Worm (Caenorhabditis elegans) whole organism, L4 larva: Measurements from ENCODE around the gene dsb-3.

Experiments used
- F10B5.3 ChIP-seq: sonication (generic microtip); optimal IDR thresholded peaks from 2 replicates; lab custom pipeline; 2016; ENCODE audit warnings: mild to moderate bottlenecking, missing genetic modification characterization, missing compliant biosample characterization
- F44E2.7 ChIP-seq: fragments of 200-800 bp; sonication (Bioruptor generic); IDR thresholded peaks from 2 replicates; pipeline ENCODE4 v2.1.2; 2022; ENCODE audit warnings: missing genetic modification characterization, missing compliant biosample characterization
- F49E8.2 ChIP-seq: sonication (generic microtip); optimal IDR thresholded peaks from 2 replicates; lab custom pipeline; 2016; ENCODE audit warnings: missing compliant biosample characterization, mild to moderate bottlenecking, missing genetic modification characterization, borderline replicate concordance
- T20F7.1 ChIP-seq: fragments of 200-800 bp; sonication (Bioruptor generic); optimal IDR thresholded peaks from 2 replicates; lab custom pipeline; 2018; ENCODE audit warnings: mild to moderate bottlenecking, missing genetic modification characterization, missing compliant biosample characterization
- Y5F2A.4 ChIP-seq: fragments of 200-800 bp; sonication (Bioruptor generic); optimal IDR thresholded peaks from 2 replicates; lab custom pipeline; 2018; ENCODE audit warnings: mild to moderate bottlenecking, missing genetic modification characterization, missing compliant biosample characterization
- aha-1 ChIP-seq: fragments of 150-350 bp; peaks from one replicate; lab custom pipeline; 2014; ENCODE audit warnings: missing biosample characterization, missing genetic modification characterization
- aly-2 ChIP-seq: sonication (generic microtip); optimal IDR thresholded peaks from 2 replicates; lab custom pipeline; 2018; ENCODE audit warnings: missing biosample characterization, missing genetic modification characterization
- arid-1 ChIP-seq: fragments of 200-800 bp; sonication (Bioruptor generic); conservative IDR thresholded peaks from 2 replicates; pipeline ENCODE4 v1.3.6; 2022; ENCODE audit warnings: missing genetic modification reagents, missing genetic modification characterization, missing compliant biosample characterization
- attf-4 ChIP-seq: sonication (generic microtip); optimal IDR thresholded peaks from 3 replicates; lab custom pipeline; 2017; ENCODE audit warnings: missing biosample characterization, missing genetic modification characterization
- ceh-28 ChIP-seq: fragments of 150-350 bp; optimal IDR thresholded peaks from 2 replicates; lab custom pipeline; 2014; ENCODE audit warnings: missing biosample characterization, missing genetic modification reagents, missing genetic modification characterization
- ceh-44 ChIP-seq: fragments of 200-800 bp; sonication (Bioruptor generic); IDR thresholded peaks from 2 replicates; pipeline ENCODE4 v1.3.6; 2022; ENCODE audit warnings: missing genetic modification reagents, missing genetic modification characterization, missing compliant biosample characterization
- ceh-62 ChIP-seq: sonication (generic microtip); optimal IDR thresholded peaks from 2 replicates; lab custom pipeline; 2017; ENCODE audit warnings: missing biosample characterization, missing genetic modification characterization
- daf-8 ChIP-seq: fragments of 200-800 bp; sonication (Bioruptor generic); IDR thresholded peaks from 2 replicates; pipeline ENCODE4 v1.3.6; 2022; ENCODE audit warnings: missing genetic modification characterization, missing compliant biosample characterization
- dmd-6 ChIP-seq: fragments of 200-800 bp; sonication (Bioruptor generic); IDR thresholded peaks from 2 replicates; pipeline ENCODE4 v1.3.6; 2022; ENCODE audit warnings: missing genetic modification reagents, missing genetic modification characterization, missing compliant biosample characterization
- dmd-9 ChIP-seq: fragments of 200-800 bp; sonication (Bioruptor generic); IDR thresholded peaks from 2 replicates; pipeline ENCODE4 v1.3.6; 2022; ENCODE audit warnings: missing genetic modification reagents, missing genetic modification characterization, missing compliant biosample characterization
- dpl-1 ChIP-seq: fragments of 150-350 bp; optimal IDR thresholded peaks from 2 replicates; lab custom pipeline; 2014; ENCODE audit warnings: missing biosample characterization, missing genetic modification reagents, missing genetic modification characterization
- dve-1 ChIP-seq: sonication (generic microtip); optimal IDR thresholded peaks from 2 replicates; lab custom pipeline; 2017; ENCODE audit warnings: antibody characterized with exemption, mild to moderate bottlenecking, missing genetic modification characterization, missing compliant biosample characterization; ENCODE audit not compliant: insufficient read depth
- fos-1 ChIP-seq: fragments of 150-350 bp; optimal IDR thresholded peaks from 2 replicates; lab custom pipeline; 2014; ENCODE audit warnings: missing biosample characterization, missing genetic modification characterization
- lim-7 ChIP-seq: fragments of 200-800 bp; sonication (Bioruptor generic); IDR thresholded peaks from 2 replicates; pipeline ENCODE4 v1.3.6; 2022; ENCODE audit warnings: missing genetic modification characterization, missing compliant biosample characterization
- lin-38 ChIP-seq: fragments of 200-800 bp; sonication (Bioruptor generic); IDR thresholded peaks from 2 replicates; pipeline ENCODE4 v1.3.6; 2022; ENCODE audit warnings: missing genetic modification reagents, missing genetic modification characterization, missing compliant biosample characterization
- lir-3 ChIP-seq: sonication (generic microtip); optimal IDR thresholded peaks from 2 replicates; lab custom pipeline; 2016; ENCODE audit warnings: mild to moderate bottlenecking, missing genetic modification characterization, missing compliant biosample characterization
- lsy-2 ChIP-seq, 2 experiments: fragments of 150-350 bp in 1 of 2; sonication (generic microtip) in 1 of 2; optimal IDR thresholded peaks; 2 replicates each; lab custom pipeline; 2014 to 2017; ENCODE audit warnings: missing biosample characterization in 2 of 2, missing genetic modification characterization in 2 of 2
- madf-9 ChIP-seq: fragments of 200-800 bp; sonication (Bioruptor generic); conservative IDR thresholded peaks from 2 replicates; pipeline ENCODE4 v1.3.6; 2022; ENCODE audit warnings: missing genetic modification reagents, missing genetic modification characterization, missing compliant biosample characterization
- mes-2 ChIP-seq: sonication (generic microtip); optimal IDR thresholded peaks from 2 replicates; lab custom pipeline; 2016; ENCODE audit warnings: missing genotype, mild to moderate bottlenecking, missing genetic modification characterization, missing compliant biosample characterization; ENCODE audit not compliant: poor library complexity, severe bottlenecking
- mxl-2 ChIP-seq: fragments of 200-800 bp; sonication (Bioruptor generic); conservative IDR thresholded peaks from 2 replicates; pipeline ENCODE4 v1.3.6; 2022; ENCODE audit warnings: missing genetic modification reagents, missing genetic modification characterization, missing compliant biosample characterization
- nhr-10 ChIP-seq: fragments of 150-350 bp; optimal IDR thresholded peaks from 2 replicates; lab custom pipeline; 2014; ENCODE audit warnings: missing biosample characterization, missing genetic modification characterization
- nhr-11 ChIP-seq: fragments of 150-350 bp; optimal IDR thresholded peaks from 2 replicates; lab custom pipeline; 2014; ENCODE audit warnings: missing biosample characterization, missing genetic modification characterization
- nhr-28 ChIP-seq: fragments of 150-350 bp; optimal IDR thresholded peaks from 2 replicates; lab custom pipeline; 2014; ENCODE audit warnings: missing biosample characterization, missing genetic modification characterization
- nhr-42 ChIP-seq: fragments of 200-800 bp; sonication (Bioruptor generic); IDR thresholded peaks from 2 replicates; pipeline ENCODE4 v1.3.6; 2022; ENCODE audit warnings: missing genetic modification characterization, missing compliant biosample characterization
- nhr-6 ChIP-seq: fragments of 150-350 bp; optimal IDR thresholded peaks from 2 replicates; lab custom pipeline; 2014; ENCODE audit warnings: missing biosample characterization, missing genetic modification characterization
- nhr-76 ChIP-seq: fragments of 150-350 bp; optimal IDR thresholded peaks from 2 replicates; lab custom pipeline; 2014; ENCODE audit warnings: missing biosample characterization, missing genetic modification characterization
- nhr-77 ChIP-seq: fragments of 150-350 bp; optimal IDR thresholded peaks from 2 replicates; lab custom pipeline; 2014; ENCODE audit warnings: missing biosample characterization, missing genetic modification characterization
- php-3 ChIP-seq: fragments of 200-800 bp; sonication (Bioruptor generic); IDR thresholded peaks from 2 replicates; pipeline ENCODE4 v1.3.6; 2022; ENCODE audit warnings: missing genetic modification reagents, missing genetic modification characterization, missing compliant biosample characterization
- pqm-1 ChIP-seq: sonication (generic microtip); optimal IDR thresholded peaks from 2 replicates; lab custom pipeline; 2017; ENCODE audit warnings: missing biosample characterization, missing genetic modification characterization
- saeg-2 ChIP-seq: fragments of 200-800 bp; sonication (Bioruptor generic); IDR thresholded peaks from 2 replicates; pipeline ENCODE4 v1.3.6; 2022; ENCODE audit warnings: missing genetic modification reagents, missing genetic modification characterization, missing compliant biosample characterization
- snpc-1.2 ChIP-seq: fragments of 200-800 bp; sonication (Bioruptor generic); IDR thresholded peaks from 2 replicates; pipeline ENCODE4 v1.3.6; 2022; ENCODE audit warnings: missing genetic modification reagents, missing genetic modification characterization, missing compliant biosample characterization
- snpc-4 ChIP-seq: fragments of 150-350 bp; optimal IDR thresholded peaks from 2 replicates; lab custom pipeline; 2014; ENCODE audit warnings: missing biosample characterization, missing genetic modification characterization
- spr-1 ChIP-seq: sonication (generic microtip); optimal IDR thresholded peaks from 2 replicates; lab custom pipeline; 2016; ENCODE audit warnings: mild to moderate bottlenecking, missing genetic modification characterization, missing compliant biosample characterization
- unc-62 ChIP-seq, 3 experiments: fragments of 150-350 bp in 1 of 3; sonication (generic microtip); optimal IDR thresholded peaks in 2 of 3; peaks in 1 of 3; 1 replicate in 1 of 3; 2 replicates in 2 of 3; lab custom pipeline; 2014 to 2017; ENCODE audit warnings: missing biosample characterization in 3 of 3, missing genetic modification characterization in 3 of 3, missing genetic modification reagents in 3 of 3, missing genotype in 1 of 3
- vab-7 ChIP-seq: fragments of 200-800 bp; sonication (Bioruptor generic); IDR thresholded peaks from 2 replicates; pipeline ENCODE4 v1.3.6; 2022; ENCODE audit warnings: missing genetic modification reagents, missing genetic modification characterization, missing compliant biosample characterization
- zag-1 ChIP-seq: fragments of 150-350 bp; optimal IDR thresholded peaks from 2 replicates; lab custom pipeline; 2014; ENCODE audit warnings: missing biosample characterization, missing genetic modification characterization
- zfp-3 ChIP-seq: fragments of 200-800 bp; sonication (Bioruptor generic); conservative IDR thresholded peaks from 2 replicates; pipeline ENCODE4 v1.3.6; 2022; ENCODE audit warnings: missing genetic modification reagents, missing genetic modification characterization, missing compliant biosample characterization
- ztf-11 ChIP-seq: fragments of 150-350 bp; optimal IDR thresholded peaks from 2 replicates; lab custom pipeline; 2014; ENCODE audit warnings: missing biosample characterization, missing genetic modification characterization

dsb-3 gene

DNA sequence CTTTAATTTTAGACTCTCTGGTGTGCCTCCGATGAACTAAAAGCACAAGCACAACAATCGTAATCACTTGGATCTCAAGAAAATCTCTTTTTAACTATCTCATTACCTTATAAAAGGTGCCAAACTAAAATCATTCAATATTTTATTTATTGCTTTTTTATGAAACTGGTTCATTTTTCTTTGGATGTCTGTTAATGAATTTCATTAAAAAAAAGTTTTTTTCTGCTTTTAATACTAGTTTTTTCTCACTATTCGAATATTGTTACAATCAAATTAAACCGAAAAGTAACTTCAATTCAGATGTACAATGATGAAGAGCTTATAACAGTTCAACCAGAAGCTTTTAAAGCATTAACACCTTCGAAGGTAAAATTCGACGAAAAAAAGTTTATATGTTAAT is 16.3 kb upstream of the dsb-3 start, which contains the start of gene swd-2.1:
swd-2.1 (plus strand) TSS at position 301 of the 400 bp plus-strand sequence.
- TF ChIP-seq nhr-42 (GFP tag; lab: Robert Waterston, UW) (no peak), snpc-1.2 (no peak), Y5F2A.4 (no peak), ceh-62 (tag; lab: Kevin White, UChicago) (no peak), php-3 (GFP tag; lab: Robert Waterston, UW) (no peak), arid-1 (GFP tag; lab: Robert Waterston, UW) (no peak), nhr-28 (tag; lab: Kevin White, UChicago) (no peak), nhr-6 (no peak), dve-1 (tag; lab: Kevin White, UChicago) (no peak), ceh-28 (tag; lab: Kevin White, UChicago) (no peak), snpc-4 (tag; lab: Kevin White, UChicago) (no peak), lir-3 (tag; lab: Kevin White, UChicago) (no peak), mxl-2 (GFP tag; lab: Robert Waterston, UW) (no peak), F44E2.7 (GFP tag; lab: Robert Waterston, UW) (no peak)
- TF ChIP-seq, all 104 proteins: peak for 0

DNA sequence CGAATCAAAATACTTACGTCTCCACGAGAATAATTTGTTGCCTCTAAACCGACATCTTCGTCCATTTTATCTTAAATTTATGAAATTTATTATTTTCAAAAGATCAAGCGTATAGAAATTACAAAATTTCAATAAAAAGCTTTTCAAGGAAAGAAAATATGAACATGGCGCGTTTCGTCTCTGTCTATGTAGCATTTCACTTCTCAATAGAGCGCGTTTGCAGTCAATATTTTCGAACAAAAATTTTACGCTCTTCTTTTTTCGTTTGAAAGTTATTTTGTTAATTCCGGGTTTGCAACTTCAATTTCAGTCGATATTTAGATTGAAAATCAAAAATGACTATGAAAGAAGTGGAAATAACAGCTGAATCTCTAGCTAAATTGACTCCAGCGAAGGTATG is 14.8 kb upstream of the dsb-3 start, which contains the start of the genes hcf-1 and swd-2.2:
hcf-1 (minus strand) TSS at position 70 of the 400 bp plus-strand sequence.
swd-2.2 (plus strand) TSS at position 206 of the 400 bp plus-strand sequence.
- TF ChIP-seq nhr-76 (tag; lab: Kevin White, UChicago) (no peak), lsy-2 (tag; optimal IDR thresholded peaks at IDR 0.05; lab: Kevin White, UChicago) (peak in 1 of 2 experiments; percentile 63), aha-1 (peak; percentile 50), T20F7.1 (GFP tag; lab: Kevin White, UChicago) (peak; percentile 47), arid-1 (GFP tag; lab: Robert Waterston, UW) (no peak), dpl-1 (GFP tag; lab: Kevin White, UChicago) (peak; percentile 58), nhr-77 (tag; lab: Kevin White, UChicago) (peak; percentile 8), lin-38 (GFP tag; lab: Robert Waterston, UW) (peak; percentile 93), aly-2 (tag; lab: Kevin White, UChicago) (no peak), nhr-11 (tag; lab: Kevin White, UChicago) (no peak), nhr-28 (tag; lab: Kevin White, UChicago) (peak; percentile 22), zag-1 (no peak), mes-2 (tag; lab: Kevin White, UChicago) (peak; percentile 43)

DNA sequence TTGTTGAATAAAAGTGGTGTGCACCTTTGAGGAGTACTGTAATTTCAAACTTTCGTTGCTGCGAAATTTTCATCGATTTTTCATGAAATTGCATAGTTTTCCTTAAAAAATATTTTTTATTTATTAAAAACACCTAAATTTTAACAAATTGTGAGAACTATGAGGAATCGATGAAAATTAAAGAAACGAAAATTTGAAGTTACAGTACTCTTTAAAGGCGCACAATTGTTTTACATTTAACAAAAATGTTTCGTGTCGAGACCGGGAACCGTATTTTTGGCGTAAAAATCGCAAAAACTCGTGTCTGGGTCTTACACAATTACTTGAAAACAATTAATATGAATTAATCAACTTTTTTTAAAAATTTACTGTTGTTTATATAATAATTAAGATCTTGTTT is 10.7 kb upstream of the dsb-3 start, which contains the start of gene rdl-1:
rdl-1 (minus strand) TSS at position 101 of the 400 bp plus-strand sequence.
- TF ChIP-seq vab-7 (GFP tag; lab: Robert Waterston, UW) = no peak
- no peak for TF ChIP-seq zfp-3
- TF ChIP-seq saeg-2 (GFP tag; lab: Robert Waterston, UW) = no peak
- no peak for TF ChIP-seq F44E2.7 (GFP tag; lab: Robert Waterston, UW)
- no peak for TF ChIP-seq dmd-9 (GFP tag; lab: Robert Waterston, UW)
- TF ChIP-seq ztf-11 (tag; lab: Kevin White, UChicago) = no peak
- TF ChIP-seq nhr-10 (tag; lab: Kevin White, UChicago) = no peak
- no peak for TF ChIP-seq nhr-28 (tag; lab: Kevin White, UChicago)
- no peak for TF ChIP-seq spr-1 (tag; lab: Kevin White, UChicago)
- no peak for TF ChIP-seq T20F7.1 (GFP tag; lab: Kevin White, UChicago)
- TF ChIP-seq, all 104 proteins: peak for 0

DNA sequence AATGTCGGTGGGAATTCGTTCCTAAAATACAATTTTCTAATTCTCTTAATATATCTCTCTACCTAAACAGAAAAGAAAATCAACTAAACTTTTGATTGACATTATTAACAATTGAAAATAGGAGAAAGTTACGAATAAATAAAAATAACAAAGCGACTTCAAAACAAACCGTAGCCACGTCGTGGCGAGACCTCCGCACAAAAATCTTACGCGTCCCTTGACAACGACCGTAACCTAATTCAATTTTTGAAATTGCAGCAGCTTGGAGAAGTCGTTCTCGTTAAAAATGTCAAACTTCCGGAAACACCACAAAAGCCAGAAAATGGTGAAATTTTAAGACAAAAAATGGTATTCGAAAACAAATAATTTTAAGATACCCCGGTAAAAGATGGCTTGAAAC is 4.9 kb upstream of the dsb-3 start:
- no peak for TF ChIP-seq F10B5.3
- TF ChIP-seq lin-38 (GFP tag; lab: Robert Waterston, UW) = 0 out of 2 replicates have a peak, but pooled peaks have one; percentile 5
- no peak for TF ChIP-seq fos-1 (tag; lab: Kevin White, UChicago)
- no peak for TF ChIP-seq madf-9 (GFP tag; lab: Robert Waterston, UW)
- TF ChIP-seq lim-7 = no peak
- TF ChIP-seq pqm-1 = no peak
- TF ChIP-seq attf-4 (tag; lab: Kevin White, UChicago) = no peak
- TF ChIP-seq ceh-44 (GFP tag; lab: Robert Waterston, UW) = no peak
- no peak for TF ChIP-seq F49E8.2 (tag; lab: Kevin White, UChicago)
- no peak for TF ChIP-seq daf-8 (GFP tag; lab: Robert Waterston, UW)
- TF ChIP-seq unc-62 (GFP tag; optimal IDR thresholded peaks at IDR 0.05 in 1 of 2; lab: Kevin White, UChicago) = peak in 1 of 2 experiments; percentile 73
- no peak for TF ChIP-seq unc-62 (tag; optimal IDR thresholded peaks at IDR 0.05; lab: Kevin White, UChicago)
- peak; percentile 67; the same call in 1 of the 2 replicates for TF ChIP-seq snpc-1.2
- no peak for TF ChIP-seq dmd-6 (GFP tag; lab: Robert Waterston, UW)
